Worm (Caenorhabditis elegans): ENCODE measurements around the gene unc-83.

DNA sequence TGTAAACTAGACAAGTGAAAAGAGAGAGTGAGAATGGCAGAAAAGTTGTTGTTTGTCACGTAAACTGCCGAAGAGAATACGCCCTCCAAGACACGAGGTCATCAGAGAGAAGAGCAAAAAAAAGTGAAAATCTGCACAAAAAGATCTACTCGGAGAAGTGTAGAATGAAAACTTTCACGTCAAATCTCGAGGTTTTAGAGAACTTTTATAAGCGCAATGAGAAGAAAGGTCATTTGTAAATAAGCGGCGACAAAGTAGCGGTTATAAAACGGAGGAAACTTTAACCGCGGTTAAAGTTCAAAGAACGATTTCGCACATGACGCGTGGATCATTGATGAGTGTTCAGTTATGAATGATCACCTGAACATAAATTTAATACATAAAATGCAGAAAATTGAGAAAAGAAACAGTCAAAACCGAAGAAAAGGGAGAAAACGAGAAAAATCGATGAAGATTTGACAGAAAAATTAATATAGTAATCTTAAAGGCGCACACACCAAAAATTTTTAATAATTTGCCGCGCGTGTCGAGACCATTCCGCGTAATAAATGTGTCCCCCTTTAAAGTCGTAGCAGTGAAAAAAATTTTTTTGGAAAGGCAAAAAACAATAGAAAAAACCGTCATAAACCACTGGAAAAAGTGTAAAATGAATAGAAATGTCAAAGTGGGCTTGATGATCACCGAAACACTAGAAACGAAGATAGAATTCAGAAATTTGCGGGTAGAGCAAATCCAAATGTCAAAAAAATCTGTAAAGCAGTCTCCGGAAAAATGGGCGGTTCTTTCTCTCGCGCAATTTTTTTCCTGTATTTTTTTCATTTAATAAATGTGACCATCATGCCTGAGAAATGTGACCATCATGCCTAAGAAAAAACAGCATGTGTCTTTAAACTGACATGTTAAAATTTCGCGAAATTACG is 52.7 kb downstream of the unc-83 start:
- TF ChIP-seq akir-1 (GFP tag; optimal IDR thresholded peaks at IDR 0.05) (no peak), ama-1 (optimal IDR thresholded peaks at IDR 0.05) (no peak), ama-1 (GFP tag; optimal IDR thresholded peaks at IDR 0.05) (no peak), mel-28 (tag; optimal IDR thresholded peaks at IDR 0.05; ENCODE audit: borderline replicate concordance) (no peak), tlf-1 (GFP tag; optimal IDR thresholded peaks at IDR 0.05) (no peak), ceh-40 (GFP tag; IDR thresholded peaks at IDR 0.05) (no peak), nhr-90 (tag; optimal IDR thresholded peaks at IDR 0.05) (no peak), dpl-1 (GFP tag; optimal IDR thresholded peaks at IDR 0.05) (no peak), somi-1 (GFP tag; optimal IDR thresholded peaks at IDR 0.05) (peak; percentile 3), mes-4 (tag; optimal IDR thresholded peaks at IDR 0.05) (no peak)

Data from whole organism, young adult.